Worm (Caenorhabditis elegans): ENCODE data around the gene B0024.3.

The B0024.3 gene

ce11 chrV:10256050-10256449, 31.3 kb upstream of the B0024.3 start, which contains the start of gene nhr-232:
Gene nhr-232, plus strand, starts transcription at chrV:10256170.
- TF ChIP-seq unc-62 (GFP tag; optimal IDR thresholded peaks at IDR 0.05), result no peak

- no peak for TF ChIP-seq unc-62 (GFP tag; optimal IDR thresholded peaks at IDR 0.05)
Measured at ce11 chrV:10260460-10260859, 26.9 kb upstream of the B0024.3 start, which contains the start of gene sri-18. Gene sri-18, minus strand, starts transcription at chrV:10260560.

DNA sequence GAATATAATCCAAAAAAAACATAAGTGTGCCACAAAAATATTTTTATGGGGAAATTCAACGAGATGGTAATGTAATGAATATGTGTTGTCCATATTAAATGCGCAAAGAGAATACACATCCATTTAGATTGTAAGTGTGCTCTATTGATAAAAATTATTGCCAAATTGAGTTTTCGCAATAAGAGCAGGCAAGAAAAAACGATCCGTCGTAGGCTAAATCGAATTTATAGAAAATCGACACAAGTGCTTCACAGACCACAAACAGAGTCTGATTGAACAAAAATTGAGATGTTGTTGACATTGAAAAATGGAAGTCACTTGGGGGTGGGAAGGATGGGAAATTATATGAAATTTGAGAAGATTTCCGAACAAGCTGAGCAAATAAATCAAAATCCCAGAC, 22.3 kb upstream of the B0024.3 start:
- no peak for TF ChIP-seq unc-62 (GFP tag; optimal IDR thresholded peaks at IDR 0.05)

DNA sequence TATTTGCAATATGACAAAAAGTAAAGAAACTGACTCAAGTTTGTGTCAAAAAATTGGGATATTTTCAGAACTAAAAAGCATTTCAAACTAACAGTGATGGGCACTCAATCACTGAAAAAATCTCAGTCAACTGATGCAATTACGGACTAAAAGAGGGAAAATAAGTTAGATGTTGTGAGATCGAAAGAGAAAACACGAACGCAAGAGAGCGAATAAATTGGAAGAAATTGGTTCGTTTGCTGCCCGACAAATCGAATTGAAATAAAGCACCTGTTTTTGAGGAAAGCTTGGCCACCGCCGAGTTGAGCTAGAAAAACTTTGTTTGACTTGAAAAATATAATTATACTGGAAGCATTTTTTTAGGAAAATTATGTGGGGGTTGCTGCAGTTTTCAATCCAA, 21.3 kb upstream of the B0024.3 start:
- no peak for TF ChIP-seq unc-62 (GFP tag; optimal IDR thresholded peaks at IDR 0.05)

DNA sequence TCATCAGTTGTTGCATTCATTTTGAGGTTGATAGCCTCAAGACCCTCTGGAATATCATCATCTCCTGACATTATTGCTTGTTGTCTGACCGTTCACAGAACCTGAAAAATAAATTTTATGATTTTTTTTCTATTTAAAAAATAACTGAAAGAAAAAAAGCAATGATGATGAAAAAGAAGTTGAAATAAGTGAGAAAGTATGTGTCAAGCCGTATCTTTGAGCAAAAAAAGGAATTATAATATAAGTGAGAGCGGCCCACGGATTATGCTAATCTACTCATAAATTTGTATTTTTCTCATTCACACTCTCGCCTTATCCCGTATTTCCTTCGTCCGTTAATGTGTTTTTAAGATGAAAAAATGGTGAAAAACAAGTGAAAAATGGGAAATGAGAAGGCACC, 17.1 kb upstream of the B0024.3 start, which contains the start of gene ric-4:
ric-4 (minus strand) TSS at position 101 of the 400 bp plus-strand sequence.
- no peak for TF ChIP-seq unc-62 (GFP tag; optimal IDR thresholded peaks at IDR 0.05)

ce11 chrV:10273837-10274236, 13.5 kb upstream of the B0024.3 start:
- TF ChIP-seq unc-62 (GFP tag; optimal IDR thresholded peaks at IDR 0.05), result no peak

- no peak for TF ChIP-seq unc-62 (GFP tag; optimal IDR thresholded peaks at IDR 0.05)
Measured at ce11 chrV:10275619-10276018, 11.7 kb upstream of the B0024.3 start, which contains the start of gene Y22F5A.11. Gene Y22F5A.11, minus strand, starts transcription at chrV:10275646.

ce11 chrV:10276038-10276437, 11.3 kb upstream of the B0024.3 start:
- no peak for TF ChIP-seq unc-62 (GFP tag; optimal IDR thresholded peaks at IDR 0.05)

DNA sequence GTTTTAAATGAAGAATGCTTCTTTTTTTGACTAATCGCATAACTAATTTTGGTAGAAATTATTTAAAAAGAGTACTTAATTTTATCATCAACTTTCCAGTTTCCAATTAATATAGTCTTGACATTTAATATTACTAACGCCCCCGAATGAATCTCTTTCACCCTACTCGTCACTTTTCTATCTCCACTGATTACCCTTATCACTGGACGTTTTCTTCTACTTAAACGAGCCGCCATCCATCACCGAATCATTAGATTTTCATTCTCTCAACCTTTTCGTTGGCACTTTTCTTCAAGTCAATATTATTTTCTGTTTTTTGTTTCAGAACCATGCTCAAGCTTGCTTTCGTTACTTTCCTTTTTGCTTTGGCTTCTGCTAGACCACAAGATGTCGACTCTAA, 9.8 kb upstream of the B0024.3 start, which contains the start of gene lys-1:
lys-1 (plus strand) TSS at position 326 of the 400 bp plus-strand sequence.
- TF ChIP-seq unc-62 (GFP tag; optimal IDR thresholded peaks at IDR 0.05), result no peak

ce11 chrV:10280112-10280511, 7.2 kb upstream of the B0024.3 start:
- no peak for TF ChIP-seq unc-62 (GFP tag; optimal IDR thresholded peaks at IDR 0.05)

DNA sequence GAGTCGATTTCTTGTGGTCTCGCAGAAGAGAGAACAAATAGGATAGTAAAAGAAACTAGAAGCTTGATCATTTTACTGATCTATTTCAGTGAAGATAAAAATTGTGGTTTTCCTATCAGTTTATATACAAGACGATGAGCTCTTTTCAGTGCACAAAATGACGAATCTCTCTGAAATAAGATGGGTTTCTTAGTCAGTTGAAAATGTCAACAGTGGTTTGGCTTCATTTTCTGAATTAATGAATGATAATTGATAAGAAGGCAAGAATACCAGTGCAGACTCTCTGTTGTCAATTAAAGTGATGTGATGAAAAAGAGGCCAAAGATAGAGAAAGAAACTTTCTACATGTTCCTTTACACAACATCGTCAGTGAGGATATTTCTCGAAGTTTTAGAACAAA, 6.0 kb upstream of the B0024.3 start, which contains the start of gene lys-2:
lys-2 (minus strand) TSS at position 101 of the 400 bp plus-strand sequence.
- TF ChIP-seq unc-62 (GFP tag; optimal IDR thresholded peaks at IDR 0.05), result no peak

DNA sequence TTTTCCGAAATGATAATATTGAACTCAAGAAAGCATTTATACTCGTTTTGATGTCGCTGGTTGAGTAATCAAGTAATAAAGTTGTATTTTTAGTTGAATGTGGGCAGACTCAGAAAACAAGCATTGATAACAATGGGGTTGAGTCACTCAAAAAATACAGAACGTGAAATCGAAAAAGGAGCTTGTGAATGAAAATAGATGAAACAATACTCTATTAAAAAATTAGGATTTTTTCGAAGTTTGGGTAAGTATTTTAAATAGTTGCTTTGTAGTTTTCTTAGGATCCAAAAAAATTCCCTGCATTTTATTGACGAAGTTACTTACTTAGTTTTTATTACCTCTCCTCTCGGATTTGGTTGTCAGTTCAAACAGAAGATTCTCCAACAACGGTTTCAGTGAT, 3.9 kb upstream of the B0024.3 start, which contains the start of gene lys-3:
lys-3 (minus strand) TSS at position 101 of the 400 bp plus-strand sequence.
- TF ChIP-seq unc-62 (GFP tag; optimal IDR thresholded peaks at IDR 0.05), result no peak

- TF ChIP-seq unc-62 (GFP tag; optimal IDR thresholded peaks at IDR 0.05), result no peak
Measured at ce11 chrV:10285853-10286252, 1.5 kb upstream of the B0024.3 start.

- no peak for TF ChIP-seq unc-62 (GFP tag; optimal IDR thresholded peaks at IDR 0.05)
Measured at ce11 chrV:10289743-10290142, 2.4 kb downstream of the B0024.3 start, which contains the start of gene B0024.15. Gene B0024.15, plus strand, starts transcription at chrV:10290043.

- TF ChIP-seq unc-62 (GFP tag; optimal IDR thresholded peaks at IDR 0.05), result no peak
Measured at ce11 chrV:10291848-10292247, 4.5 kb downstream of the B0024.3 start.

DNA sequence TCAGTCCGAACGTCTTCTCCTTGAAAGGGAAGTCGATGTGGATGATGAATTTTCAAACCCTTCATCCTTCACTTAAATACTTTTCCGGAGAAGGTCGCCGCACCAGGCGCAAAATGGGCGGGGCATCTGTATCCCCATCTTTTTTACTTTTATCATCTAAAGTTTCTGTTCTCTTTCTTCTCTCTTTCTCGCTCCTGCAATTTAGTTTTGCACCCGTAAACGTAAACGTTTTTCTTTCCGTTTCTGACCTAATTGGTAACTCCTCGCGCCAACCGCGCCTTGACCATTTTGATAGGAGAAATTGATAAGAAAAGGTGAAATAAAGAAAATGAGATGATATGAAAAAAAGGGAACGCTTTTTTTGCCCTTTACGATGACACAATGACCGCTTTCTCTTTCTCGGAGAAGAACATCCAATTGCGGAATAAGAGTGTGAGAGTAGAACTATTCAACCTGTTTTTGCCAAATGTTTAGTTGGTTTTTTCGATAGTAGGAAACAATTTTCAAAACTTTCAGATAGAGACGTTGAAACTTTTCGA, 5.5 kb downstream of the B0024.3 start, which contains the start of gene col-149:
col-149 (minus strand) TSS at position 51 of the 539 bp plus-strand sequence.
- no peak for TF ChIP-seq unc-62 (GFP tag; optimal IDR thresholded peaks at IDR 0.05)

ce11 chrV:10294549-10294948, 7.2 kb downstream of the B0024.3 start, which contains the start of gene col-150:
Gene col-150, minus strand, starts transcription at chrV:10294649.
- no peak for TF ChIP-seq unc-62 (GFP tag; optimal IDR thresholded peaks at IDR 0.05)

Measured in whole organism, dauer.